Worm (Caenorhabditis elegans) whole organism, L4 larva: ENCODE results near the gene Y34B4A.2.

ENCODE experiments used
- F10B5.3 ChIP-seq: sonication (generic microtip); optimal IDR thresholded peaks from 2 replicates; lab custom pipeline; 2016; ENCODE audit warnings: mild to moderate bottlenecking, missing genetic modification characterization, missing compliant biosample characterization
- F44E2.7 ChIP-seq: fragments of 200-800 bp; sonication (Bioruptor generic); IDR thresholded peaks from 2 replicates; pipeline ENCODE4 v2.1.2; 2022; ENCODE audit warnings: missing genetic modification characterization, missing compliant biosample characterization
- F49E8.2 ChIP-seq: sonication (generic microtip); optimal IDR thresholded peaks from 2 replicates; lab custom pipeline; 2016; ENCODE audit warnings: missing compliant biosample characterization, mild to moderate bottlenecking, missing genetic modification characterization, borderline replicate concordance
- R02D3.7 ChIP-seq: fragments of 150-350 bp; sonication (generic microtip); optimal IDR thresholded peaks from 3 replicates; lab custom pipeline; 2014; ENCODE audit warnings: missing biosample characterization, missing genetic modification characterization
- T20F7.1 ChIP-seq: fragments of 200-800 bp; sonication (Bioruptor generic); optimal IDR thresholded peaks from 2 replicates; lab custom pipeline; 2018; ENCODE audit warnings: mild to moderate bottlenecking, missing genetic modification characterization, missing compliant biosample characterization
- T26A8.4 ChIP-seq: fragments of 200-800 bp; sonication (Bioruptor generic); IDR thresholded peaks from 2 replicates; pipeline ENCODE4 v1.3.6; 2022; ENCODE audit warnings: missing genetic modification characterization, missing compliant biosample characterization
- ZK546.5 ChIP-seq, 2 experiments: sonication (generic microtip); optimal IDR thresholded peaks; 2 replicates each; lab custom pipeline; 2017; ENCODE audit warnings: missing biosample characterization in 2 of 2, missing genetic modification characterization in 2 of 2
- ama-1 ChIP-seq: fragments of 150-350 bp; optimal IDR thresholded peaks from 2 replicates; lab custom pipeline; 2014; ENCODE audit warnings: inconsistent platforms, mixed read lengths
- ceh-28 ChIP-seq: fragments of 150-350 bp; optimal IDR thresholded peaks from 2 replicates; lab custom pipeline; 2014; ENCODE audit warnings: missing biosample characterization, missing genetic modification reagents, missing genetic modification characterization
- ceh-62 ChIP-seq: sonication (generic microtip); optimal IDR thresholded peaks from 2 replicates; lab custom pipeline; 2017; ENCODE audit warnings: missing biosample characterization, missing genetic modification characterization
- ceh-82 ChIP-seq: sonication (generic microtip); optimal IDR thresholded peaks from 2 replicates; lab custom pipeline; 2017; ENCODE audit warnings: missing biosample characterization, missing genetic modification characterization
- daf-8 ChIP-seq: fragments of 200-800 bp; sonication (Bioruptor generic); IDR thresholded peaks from 2 replicates; pipeline ENCODE4 v1.3.6; 2022; ENCODE audit warnings: missing genetic modification characterization, missing compliant biosample characterization
- dmd-6 ChIP-seq: fragments of 200-800 bp; sonication (Bioruptor generic); IDR thresholded peaks from 2 replicates; pipeline ENCODE4 v1.3.6; 2022; ENCODE audit warnings: missing genetic modification reagents, missing genetic modification characterization, missing compliant biosample characterization
- dmd-9 ChIP-seq: fragments of 200-800 bp; sonication (Bioruptor generic); IDR thresholded peaks from 2 replicates; pipeline ENCODE4 v1.3.6; 2022; ENCODE audit warnings: missing genetic modification reagents, missing genetic modification characterization, missing compliant biosample characterization
- fkh-10 ChIP-seq: fragments of 150-350 bp; optimal IDR thresholded peaks from 2 replicates; lab custom pipeline; 2014; ENCODE audit warnings: missing biosample characterization, missing genetic modification reagents, missing genetic modification characterization
- gei-8 ChIP-seq: fragments of 200-800 bp; sonication (Bioruptor generic); optimal IDR thresholded peaks from 2 replicates; lab custom pipeline; 2018; ENCODE audit warnings: mild to moderate bottlenecking, missing genetic modification characterization, missing compliant biosample characterization
- hif-1 ChIP-seq, 2 experiments: sonication (generic microtip); optimal IDR thresholded peaks; 2 replicates each; lab custom pipeline; 2016 to 2017; ENCODE audit warnings: missing compliant biosample characterization in 2 of 2, missing genetic modification characterization in 2 of 2, missing genetic modification reagents in 2 of 2, missing genotype in 2 of 2, mild to moderate bottlenecking in 1 of 2
- hlh-11 ChIP-seq: fragments of 200-800 bp; sonication (Bioruptor generic); optimal IDR thresholded peaks from 2 replicates; lab custom pipeline; 2018; ENCODE audit warnings: mild to moderate bottlenecking, missing genetic modification characterization, missing compliant biosample characterization
- hmg-1.1 ChIP-seq: fragments of 200-800 bp; sonication (Bioruptor generic); IDR thresholded peaks from 2 replicates; pipeline ENCODE4 v1.3.6; 2022; ENCODE audit warnings: missing genetic modification reagents, missing genetic modification characterization, missing compliant biosample characterization
- lim-7 ChIP-seq: fragments of 200-800 bp; sonication (Bioruptor generic); IDR thresholded peaks from 2 replicates; pipeline ENCODE4 v1.3.6; 2022; ENCODE audit warnings: missing genetic modification characterization, missing compliant biosample characterization
- lin-1 ChIP-seq: fragments of 200-800 bp; sonication (Bioruptor generic); IDR thresholded peaks from 2 replicates; pipeline ENCODE4 v1.3.6; 2022; ENCODE audit warnings: missing genetic modification reagents, missing genetic modification characterization, missing compliant biosample characterization
- lin-29 ChIP-seq: fragments of 200-800 bp; sonication (Bioruptor generic); IDR thresholded peaks from 2 replicates; pipeline ENCODE4 v1.3.6; 2022; ENCODE audit warnings: missing genetic modification reagents, missing genetic modification characterization, missing compliant biosample characterization
- lin-39 ChIP-seq: fragments of 150-350 bp; optimal IDR thresholded peaks from 2 replicates; lab custom pipeline; 2014; ENCODE audit warnings: missing biosample characterization, missing genetic modification reagents, missing genetic modification characterization
- lir-3 ChIP-seq: sonication (generic microtip); optimal IDR thresholded peaks from 2 replicates; lab custom pipeline; 2016; ENCODE audit warnings: mild to moderate bottlenecking, missing genetic modification characterization, missing compliant biosample characterization
- lsy-2 ChIP-seq, 2 experiments: fragments of 150-350 bp in 1 of 2; sonication (generic microtip) in 1 of 2; optimal IDR thresholded peaks; 2 replicates each; lab custom pipeline; 2014 to 2017; ENCODE audit warnings: missing biosample characterization in 2 of 2, missing genetic modification characterization in 2 of 2
- madf-9 ChIP-seq: fragments of 200-800 bp; sonication (Bioruptor generic); conservative IDR thresholded peaks from 2 replicates; pipeline ENCODE4 v1.3.6; 2022; ENCODE audit warnings: missing genetic modification reagents, missing genetic modification characterization, missing compliant biosample characterization
- mep-1 ChIP-seq: fragments of 150-350 bp; sonication (generic microtip); optimal IDR thresholded peaks from 3 replicates; lab custom pipeline; 2014; ENCODE audit warnings: missing biosample characterization, missing genetic modification characterization
- mes-2 ChIP-seq: sonication (generic microtip); optimal IDR thresholded peaks from 2 replicates; lab custom pipeline; 2016; ENCODE audit warnings: missing genotype, mild to moderate bottlenecking, missing genetic modification characterization, missing compliant biosample characterization; ENCODE audit not compliant: poor library complexity, severe bottlenecking
- mxl-3 ChIP-seq: fragments of 200-800 bp; sonication (Bioruptor generic); optimal IDR thresholded peaks from 2 replicates; lab custom pipeline; 2018; ENCODE audit warnings: mild to moderate bottlenecking, missing genetic modification characterization, missing compliant biosample characterization
- nhr-10 ChIP-seq: fragments of 150-350 bp; optimal IDR thresholded peaks from 2 replicates; lab custom pipeline; 2014; ENCODE audit warnings: missing biosample characterization, missing genetic modification characterization
- nhr-28 ChIP-seq: fragments of 150-350 bp; optimal IDR thresholded peaks from 2 replicates; lab custom pipeline; 2014; ENCODE audit warnings: missing biosample characterization, missing genetic modification characterization
- nhr-41 ChIP-seq: fragments of 200-800 bp; sonication (Bioruptor generic); IDR thresholded peaks from 2 replicates; pipeline ENCODE4 v1.3.6; 2022; ENCODE audit warnings: missing genetic modification reagents, missing genetic modification characterization, missing compliant biosample characterization
- nhr-48 ChIP-seq: sonication (generic microtip); optimal IDR thresholded peaks from 2 replicates; lab custom pipeline; 2016; ENCODE audit warnings: mild to moderate bottlenecking, missing genetic modification characterization, missing compliant biosample characterization
- nhr-76 ChIP-seq: fragments of 150-350 bp; optimal IDR thresholded peaks from 2 replicates; lab custom pipeline; 2014; ENCODE audit warnings: missing biosample characterization, missing genetic modification characterization
- nhr-77 ChIP-seq: fragments of 150-350 bp; optimal IDR thresholded peaks from 2 replicates; lab custom pipeline; 2014; ENCODE audit warnings: missing biosample characterization, missing genetic modification characterization
- pha-4 ChIP-seq, 2 experiments: fragments of 150-350 bp in 1 of 2; fragments of 200-800 bp in 1 of 2; sonication (Bioruptor generic) in 1 of 2; IDR thresholded peaks in 1 of 2; optimal IDR thresholded peaks in 1 of 2; 2 replicates each; pipeline versions ENCODE4 v1.3.6 to Lab custom; 2014 to 2022; ENCODE audit warnings: missing genetic modification characterization in 2 of 2, missing genetic modification reagents in 2 of 2, missing biosample characterization in 1 of 2, missing compliant biosample characterization in 1 of 2
- pqm-1 ChIP-seq: sonication (generic microtip); optimal IDR thresholded peaks from 2 replicates; lab custom pipeline; 2017; ENCODE audit warnings: missing biosample characterization, missing genetic modification characterization
- saeg-2 ChIP-seq: fragments of 200-800 bp; sonication (Bioruptor generic); IDR thresholded peaks from 2 replicates; pipeline ENCODE4 v1.3.6; 2022; ENCODE audit warnings: missing genetic modification reagents, missing genetic modification characterization, missing compliant biosample characterization
- sdz-12 ChIP-seq: fragments of 200-800 bp; sonication (Bioruptor generic); optimal IDR thresholded peaks from 2 replicates; lab custom pipeline; 2018; ENCODE audit warnings: mild to moderate bottlenecking, missing genetic modification characterization, missing compliant biosample characterization
- set-16 ChIP-seq: fragments of 200-800 bp; sonication (Bioruptor generic); IDR thresholded peaks from 2 replicates; pipeline ENCODE4 v1.3.6; 2022; ENCODE audit warnings: missing genetic modification reagents, missing genetic modification characterization, missing compliant biosample characterization
- snpc-1.2 ChIP-seq: fragments of 200-800 bp; sonication (Bioruptor generic); IDR thresholded peaks from 2 replicates; pipeline ENCODE4 v1.3.6; 2022; ENCODE audit warnings: missing genetic modification reagents, missing genetic modification characterization, missing compliant biosample characterization
- spr-3 ChIP-seq: fragments of 200-800 bp; sonication (Bioruptor generic); optimal IDR thresholded peaks from 2 replicates; lab custom pipeline; 2018; ENCODE audit warnings: mild to moderate bottlenecking, missing genetic modification characterization, missing compliant biosample characterization
- tra-1 ChIP-seq: fragments of 200-800 bp; sonication (Bioruptor generic); IDR thresholded peaks from 2 replicates; pipeline ENCODE4 v1.3.6; 2022; ENCODE audit warnings: missing genetic modification reagents, missing genetic modification characterization, missing compliant biosample characterization
- unc-130 ChIP-seq: sonication (generic microtip); optimal IDR thresholded peaks from 2 replicates; lab custom pipeline; 2016; ENCODE audit warnings: missing genetic modification reagents, missing genetic modification characterization, missing compliant biosample characterization
- zfp-2 ChIP-seq: sonication (generic microtip); optimal IDR thresholded peaks from 2 replicates; lab custom pipeline; 2016; ENCODE audit warnings: mild to moderate bottlenecking, missing genetic modification characterization, missing compliant biosample characterization
- zfp-3 ChIP-seq: fragments of 200-800 bp; sonication (Bioruptor generic); conservative IDR thresholded peaks from 2 replicates; pipeline ENCODE4 v1.3.6; 2022; ENCODE audit warnings: missing genetic modification reagents, missing genetic modification characterization, missing compliant biosample characterization
- zip-11 ChIP-seq: fragments of 200-800 bp; sonication (Bioruptor generic); IDR thresholded peaks from 2 replicates; pipeline ENCODE4 v1.3.6; 2022; ENCODE audit warnings: missing genetic modification characterization, missing compliant biosample characterization

Y34B4A.2 gene

ce11 chrX:5244041-5244440 lies 35.3 kb upstream of the Y34B4A.2 start, which contains the start of gene Y34B4A.7 (continued):
- TF ChIP-seq nhr-41 (GFP tag; lab: Robert Waterston, UW): no peak
- no peak for TF ChIP-seq daf-8 (GFP tag; lab: Robert Waterston, UW)
- no peak for TF ChIP-seq zip-11 (GFP tag; lab: Robert Waterston, UW)
- TF ChIP-seq ceh-82: no peak
- no peak for TF ChIP-seq spr-3 (GFP tag; lab: Kevin White, UChicago)
- peak; percentile 18 for TF ChIP-seq F10B5.3
- no peak for TF ChIP-seq nhr-77 (tag; lab: Kevin White, UChicago)
- peak; percentile 33 for TF ChIP-seq nhr-48
- no peak for TF ChIP-seq R02D3.7
- no peak for TF ChIP-seq ceh-62
- TF ChIP-seq unc-130 (GFP tag; lab: Kevin White, UChicago): no peak
- no peak for TF ChIP-seq lim-7 (GFP tag; lab: Robert Waterston, UW)
- TF ChIP-seq ceh-28 (tag; lab: Kevin White, UChicago): no peak
- TF ChIP-seq saeg-2 (GFP tag; lab: Robert Waterston, UW): no peak
- TF ChIP-seq dmd-9 (GFP tag; lab: Robert Waterston, UW): no peak
- TF ChIP-seq dmd-6 (GFP tag; lab: Robert Waterston, UW): peak; percentile 15; the same call in 1 of the 2 replicates
- peak; percentile 71 for TF ChIP-seq hlh-11
- TF ChIP-seq hmg-1.1 (GFP tag; lab: Robert Waterston, UW): peak; percentile 67
- TF ChIP-seq tra-1 (GFP tag; lab: Robert Waterston, UW): 0 out of 2 replicates have a peak, but pooled peaks have one; percentile 26
- TF ChIP-seq mep-1 (tag; lab: Kevin White, UChicago): peak; percentile 93
- TF ChIP-seq nhr-28 (tag; lab: Kevin White, UChicago): peak; percentile 65
- no peak for TF ChIP-seq T20F7.1
- 0 out of 2 replicates have a peak, but pooled peaks have one; percentile 26 for TF ChIP-seq lin-29 (GFP tag; lab: Robert Waterston, UW)
- no peak for TF ChIP-seq lin-1 (GFP tag; lab: Robert Waterston, UW)
- TF ChIP-seq mxl-3: peak; percentile 25
- TF ChIP-seq snpc-1.2 (GFP tag; lab: Robert Waterston, UW): no peak
- no peak for TF ChIP-seq gei-8 (GFP tag; lab: Kevin White, UChicago)
- peak; percentile 77 for TF ChIP-seq mes-2 (tag; lab: Kevin White, UChicago)
- no peak for TF ChIP-seq zfp-2 (tag; lab: Kevin White, UChicago)
- TF ChIP-seq sdz-12 (GFP tag; lab: Kevin White, UChicago): no peak
- no peak for TF ChIP-seq F44E2.7 (GFP tag; lab: Robert Waterston, UW)
- TF ChIP-seq fkh-10 (GFP tag; lab: Kevin White, UChicago): no peak
- no peak for TF ChIP-seq nhr-76 (tag; lab: Kevin White, UChicago)
- no peak for TF ChIP-seq set-16 (GFP tag; lab: Robert Waterston, UW)
- TF ChIP-seq madf-9 (GFP tag; lab: Robert Waterston, UW): no peak
- TF ChIP-seq pqm-1 (tag; lab: Kevin White, UChicago): no peak
- TF ChIP-seq pha-4 (GFP tag; IDR thresholded peaks at IDR 0.05; lab: Robert Waterston, UW): no peak
- TF ChIP-seq pha-4 (tag; optimal IDR thresholded peaks at IDR 0.05; lab: Kevin White, UChicago): no peak
- TF ChIP-seq lsy-2 (tag; optimal IDR thresholded peaks at IDR 0.05; lab: Kevin White, UChicago): peak in 1 of 2 experiments; percentile 83
- no peak for TF ChIP-seq lir-3 (tag; lab: Kevin White, UChicago)
- no peak for TF ChIP-seq nhr-10
- TF ChIP-seq F49E8.2 (tag; lab: Kevin White, UChicago): no peak
- TF ChIP-seq T26A8.4 (GFP tag; lab: Robert Waterston, UW): peak; percentile 11; the same call in 1 of the 2 replicates
- no peak for TF ChIP-seq ama-1
- no peak for TF ChIP-seq zfp-3 (GFP tag; lab: Robert Waterston, UW)
- peak in 1 of 2 experiments; percentile 14 for TF ChIP-seq hif-1 (tag; optimal IDR thresholded peaks at IDR 0.05; lab: Kevin White, UChicago)
- TF ChIP-seq ZK546.5 (tag; optimal IDR thresholded peaks at IDR 0.05; lab: Kevin White, UChicago): no peak
- TF ChIP-seq lin-39 (tag; lab: Kevin White, UChicago): no peak
